Fruit fly (Drosophila melanogaster) whole organism, wandering third instar larva: Measurements from ENCODE around the gene CG4161.

Experiments
- Abd-B ChIP-seq: fragments of >200 bp; optimal IDR thresholded peaks from 2 replicates; lab custom pipeline; 2017; ENCODE audit warnings: missing biosample characterization, missing genetic modification characterization
- CG32264 ChIP-seq: fragments of 200-800 bp; sonication (Bioruptor generic); optimal IDR thresholded peaks from 2 replicates; lab custom pipeline; 2016; ENCODE audit warnings: missing biosample characterization, missing genetic modification characterization
- CG9705 ChIP-seq: fragments of 200-800 bp; sonication (Bioruptor generic); optimal IDR thresholded peaks from 2 replicates; lab custom pipeline; 2018; ENCODE audit warnings: missing biosample characterization, mild to moderate bottlenecking, missing genetic modification characterization
- CrebA ChIP-seq: fragments of 200-800 bp; sonication (Bioruptor generic); optimal IDR thresholded peaks from 2 replicates; lab custom pipeline; 2016; ENCODE audit warnings: missing biosample characterization, mild to moderate bottlenecking, missing genetic modification characterization, borderline replicate concordance
- Dfd ChIP-seq: fragments of >200 bp; optimal IDR thresholded peaks from 2 replicates; lab custom pipeline; 2017; ENCODE audit warnings: missing biosample characterization, missing genetic modification characterization
- Dif ChIP-seq: fragments of 200-275, 200-300 bp; sonication (Bioruptor generic); optimal IDR thresholded peaks from 2 replicates; lab custom pipeline; 2018; ENCODE audit warnings: missing biosample characterization, missing genetic modification characterization; ENCODE audit not compliant: partially characterized antibody
- GATAd ChIP-seq: sonication (Bioruptor generic); optimal IDR thresholded peaks from 2 replicates; lab custom pipeline; 2016; ENCODE audit warnings: missing biosample characterization, missing genetic modification characterization
- HLH106 ChIP-seq: fragments of 200-800 bp; optimal IDR thresholded peaks from 3 replicates; lab custom pipeline; 2019; ENCODE audit warnings: missing biosample characterization, mild to moderate bottlenecking, missing genetic modification characterization, moderate library complexity
- Hnf4 ChIP-seq: fragments of 200-800 bp; sonication (Bioruptor generic); optimal IDR thresholded peaks from 2 replicates; lab custom pipeline; 2016; ENCODE audit warnings: missing biosample characterization, mild to moderate bottlenecking, missing genetic modification characterization
- Hr78 ChIP-seq: fragments of >200 bp; optimal IDR thresholded peaks from 2 replicates; lab custom pipeline; 2017; ENCODE audit warnings: missing biosample characterization, missing genetic modification characterization
- Hr83 ChIP-seq: fragments of 200-300 bp; sonication (Bioruptor generic); optimal IDR thresholded peaks from 2 replicates; lab custom pipeline; 2016; ENCODE audit warnings: missing biosample characterization, mild to moderate bottlenecking, missing genetic modification characterization, moderate library complexity; ENCODE audit not compliant: poor library complexity, severe bottlenecking
- Jra ChIP-seq: sonication (Bioruptor generic); optimal IDR thresholded peaks from 2 replicates; lab custom pipeline; 2016; ENCODE audit warnings: missing biosample characterization, missing genetic modification characterization
- Mio ChIP-seq: sonication (Bioruptor generic); optimal IDR thresholded peaks from 2 replicates; lab custom pipeline; 2016; ENCODE audit warnings: missing biosample characterization, missing genetic modification characterization
- N ChIP-seq: fragments of >200 bp; optimal IDR thresholded peaks from 2 replicates; lab custom pipeline; 2018; ENCODE audit warnings: missing biosample characterization, missing external identifiers, missing genetic modification characterization
- OdsH ChIP-seq: fragments of 200-800 bp; sonication (Bioruptor generic); optimal IDR thresholded peaks from 2 replicates; lab custom pipeline; 2016; ENCODE audit warnings: missing biosample characterization, mild to moderate bottlenecking, missing genetic modification characterization
- Rel ChIP-seq, 2 experiments: fragments of 200-800 bp; sonication (Bioruptor generic) in 1 of 2; optimal IDR thresholded peaks; 2 replicates in 1 of 2; 3 replicates in 1 of 2; lab custom pipeline; 2016 to 2019; ENCODE audit warnings: mild to moderate bottlenecking in 2 of 2, missing biosample characterization in 2 of 2, missing genetic modification characterization in 2 of 2, moderate library complexity in 1 of 2
- Sp1 ChIP-seq: fragments of 200-800 bp; sonication (Bioruptor generic); optimal IDR thresholded peaks from 3 replicates; lab custom pipeline; 2019; ENCODE audit warnings: missing biosample characterization, mild to moderate bottlenecking, missing genetic modification characterization, moderate library complexity
- Vsx2 ChIP-seq: fragments of 200-300, 225-300 bp; sonication (Bioruptor generic); optimal IDR thresholded peaks from 2 replicates; lab custom pipeline; 2018; ENCODE audit warnings: missing biosample characterization, missing genetic modification characterization; ENCODE audit not compliant: partially characterized antibody
- br ChIP-seq: fragments of 200-800 bp; sonication (Bioruptor generic); optimal IDR thresholded peaks from 2 replicates; lab custom pipeline; 2016; ENCODE audit warnings: missing biosample characterization, missing genetic modification characterization
- brk ChIP-seq: fragments of 200-800 bp; sonication (Bioruptor generic); optimal IDR thresholded peaks from 2 replicates; lab custom pipeline; 2016; ENCODE audit warnings: missing biosample characterization, mild to moderate bottlenecking, missing genetic modification characterization
- dmrt93B ChIP-seq: fragments of 200-800 bp; sonication (Bioruptor generic); optimal IDR thresholded peaks from 2 replicates; lab custom pipeline; 2018; ENCODE audit warnings: missing biosample characterization, mild to moderate bottlenecking, missing genetic modification characterization
- dsf ChIP-seq: sonication (Bioruptor generic); optimal IDR thresholded peaks from 2 replicates; lab custom pipeline; 2016; ENCODE audit warnings: missing biosample characterization, missing genetic modification characterization, borderline replicate concordance
- ey ChIP-seq: fragments of 200-800 bp; sonication (Bioruptor generic); optimal IDR thresholded peaks from 2 replicates; lab custom pipeline; 2016; ENCODE audit warnings: missing biosample characterization, missing genetic modification characterization
- foxo ChIP-seq, 2 experiments: fragments of 200-800 bp; sonication (Bioruptor generic); optimal IDR thresholded peaks; 2 replicates in 1 of 2; 3 replicates in 1 of 2; lab custom pipeline; 2016 to 2017; ENCODE audit warnings: missing biosample characterization in 2 of 2, missing genetic modification characterization in 2 of 2
- fru ChIP-seq: fragments of 200-800 bp; sonication (Bioruptor generic); optimal IDR thresholded peaks from 3 replicates; lab custom pipeline; 2016; ENCODE audit warnings: missing biosample characterization, mild to moderate bottlenecking, missing genetic modification characterization
- h ChIP-seq: fragments of 200-800 bp; sonication (Bioruptor generic); optimal IDR thresholded peaks from 3 replicates; lab custom pipeline; 2016; ENCODE audit warnings: missing biosample characterization, mild to moderate bottlenecking, missing genetic modification characterization
- lola ChIP-seq: fragments of >200 bp; optimal IDR thresholded peaks from 2 replicates; lab custom pipeline; 2017; ENCODE audit warnings: missing biosample characterization, missing genetic modification characterization
- pan ChIP-seq: fragments of >200 bp; optimal IDR thresholded peaks from 2 replicates; lab custom pipeline; 2017
- psq ChIP-seq: fragments of 200-800 bp; sonication (Bioruptor generic); optimal IDR thresholded peaks from 3 replicates; lab custom pipeline; 2017; ENCODE audit warnings: missing biosample characterization, mild to moderate bottlenecking, missing genetic modification characterization, moderate library complexity
- rgr ChIP-seq: fragments of 200-800 bp; sonication (Bioruptor generic); optimal IDR thresholded peaks from 3 replicates; lab custom pipeline; 2016; ENCODE audit warnings: missing biosample characterization, mild to moderate bottlenecking, missing genetic modification characterization
- sage ChIP-seq: fragments of 200-800 bp; sonication (Bioruptor generic); optimal IDR thresholded peaks from 2 replicates; lab custom pipeline; 2016; ENCODE audit warnings: missing biosample characterization, mild to moderate bottlenecking, missing genetic modification characterization
- sv ChIP-seq: fragments of 200-800 bp; sonication (Bioruptor generic); optimal IDR thresholded peaks from 3 replicates; lab custom pipeline; 2016; ENCODE audit warnings: missing biosample characterization, missing genetic modification characterization
- tai ChIP-seq: sonication (Bioruptor generic); optimal IDR thresholded peaks from 2 replicates; lab custom pipeline; 2016; ENCODE audit warnings: missing biosample characterization, missing genetic modification characterization
- usp ChIP-seq: fragments of >200 bp; optimal IDR thresholded peaks from 2 replicates; lab custom pipeline; 2017; ENCODE audit warnings: missing biosample characterization, missing genetic modification characterization
- woc ChIP-seq: sonication (Bioruptor generic); optimal IDR thresholded peaks from 2 replicates; lab custom pipeline; 2016; ENCODE audit warnings: missing biosample characterization, mild to moderate bottlenecking, missing genetic modification characterization

CG4161 gene

DNA sequence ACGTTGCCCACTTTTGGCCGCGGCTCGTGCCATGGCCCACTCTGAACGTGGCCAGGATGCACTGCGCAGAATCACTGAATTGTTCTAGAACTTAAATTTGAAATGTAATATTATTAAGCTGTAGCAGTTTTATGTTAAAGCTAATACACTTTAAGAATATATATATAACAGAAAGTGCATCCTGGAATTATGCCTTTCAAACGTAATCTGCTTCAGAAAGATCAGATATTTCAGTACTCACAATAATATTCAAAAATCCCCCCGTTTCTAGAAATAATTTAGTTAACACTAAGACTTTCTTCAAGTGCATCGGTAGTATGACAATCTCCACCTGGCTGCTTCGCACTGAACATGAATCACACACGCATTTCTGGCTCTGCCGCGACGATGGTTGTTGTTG is 40.7 kb upstream of the CG4161 start:
- TF ChIP-seq rgr (GFP tag; lab: Kevin White, UChicago), result no peak
- no peak for TF ChIP-seq Mio
- TF ChIP-seq GATAd (GFP tag; lab: Kevin White, UChicago), result no peak
- no peak for TF ChIP-seq fru
- peak in 1 of 2 experiments; percentile 9 for TF ChIP-seq foxo (GFP tag; optimal IDR thresholded peaks at IDR 0.05; lab: Kevin White, UChicago)
- no peak for TF ChIP-seq Abd-B
- no peak for TF ChIP-seq Dfd (GFP tag; lab: Kevin White, UChicago)
- TF ChIP-seq Hr78 (GFP tag; lab: Kevin White, UChicago), result no peak

DNA sequence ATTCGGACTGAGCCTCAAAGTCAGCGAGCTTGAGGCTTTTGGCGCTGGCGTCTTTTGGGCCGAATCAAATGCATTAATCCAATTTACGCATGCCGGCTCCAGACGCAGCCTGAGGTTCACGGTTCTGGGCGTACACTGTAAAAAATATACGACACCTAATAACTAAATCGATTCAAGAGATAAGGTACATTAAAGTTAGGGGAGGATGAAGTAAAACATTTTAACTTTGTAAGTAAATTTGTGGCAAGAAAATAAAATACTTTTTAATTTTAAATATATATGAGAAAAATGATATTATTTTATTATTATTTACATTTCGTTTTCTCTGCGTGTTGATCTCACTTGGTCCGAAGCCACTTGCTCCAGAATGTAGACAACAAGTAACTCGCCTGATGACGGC is 36.3 kb upstream of the CG4161 start:
- TF ChIP-seq brk (GFP tag; lab: Kevin White, UChicago) (no peak), OdsH (peak; percentile 1), Hr78 (GFP tag; lab: Kevin White, UChicago) (no peak), Vsx2 (GFP tag; lab: Kevin White, UChicago) (no peak), Sp1 (GFP tag; lab: Kevin White, UChicago) (peak; percentile 25), GATAd (GFP tag; lab: Kevin White, UChicago) (no peak), ey (no peak), br (no peak), sv (GFP tag; lab: Kevin White, UChicago) (no peak), Hnf4 (no peak), fru (no peak), Rel (GFP tag; optimal IDR thresholded peaks at IDR 0.05; lab: Kevin White, UChicago) (no peak), Rel (tag; optimal IDR thresholded peaks at IDR 0.05; lab: Kevin White, UChicago) (no peak), sage (no peak), HLH106 (tag; lab: Kevin White, UChicago) (peak; percentile 32), dmrt93B (GFP tag; lab: Kevin White, UChicago) (peak; percentile 6), pan (lab: Kevin White, UChicago) (no peak), usp (no peak), Jra (GFP tag; lab: Kevin White, UChicago) (no peak), psq (peak; percentile 6), lola (GFP tag; lab: Kevin White, UChicago) (no peak), woc (GFP tag; lab: Kevin White, UChicago) (no peak), N (no peak), foxo (GFP tag; optimal IDR thresholded peaks at IDR 0.05; lab: Kevin White, UChicago) (peak in 1 of 2 experiments; percentile 29), Abd-B (no peak), Dif (GFP tag; lab: Kevin White, UChicago) (no peak), Mio (no peak), CrebA (GFP tag; lab: Kevin White, UChicago) (no peak)

- TF ChIP-seq lola (GFP tag; lab: Kevin White, UChicago) (no peak), Hr83 (GFP tag; lab: Kevin White, UChicago) (no peak), fru (no peak), h (GFP tag; lab: Kevin White, UChicago) (no peak)
- TF ChIP-seq, all 38 proteins: peak for 0
These were observed 32.7 kb upstream of the CG4161 start for dm6 chr2L:15400306-15400851.

DNA sequence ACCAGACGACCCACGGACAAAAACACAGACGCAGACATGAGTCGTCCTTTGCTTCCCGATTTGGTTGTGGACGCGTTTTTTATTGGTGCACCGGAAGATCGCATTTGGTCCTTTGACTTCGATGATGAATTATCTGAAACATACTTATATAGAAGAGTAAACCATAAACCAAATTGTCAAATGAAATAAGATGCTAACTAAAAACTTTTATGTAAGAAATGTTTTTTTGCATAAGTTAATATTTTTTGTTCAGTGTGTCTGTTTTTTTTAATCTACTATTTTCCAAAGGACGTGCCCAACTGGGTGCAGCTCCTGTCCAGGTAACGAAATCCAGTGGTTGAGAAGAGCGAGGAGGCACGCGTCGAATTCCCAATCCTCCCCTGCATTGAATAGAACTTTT is 31.2 kb upstream of the CG4161 start:
- TF ChIP-seq psq, result no peak
- no peak for TF ChIP-seq CG32264 (GFP tag; lab: Kevin White, UChicago)
- peak; percentile 22 for TF ChIP-seq woc (GFP tag; lab: Kevin White, UChicago)
- TF ChIP-seq Jra (GFP tag; lab: Kevin White, UChicago), result no peak
- no peak for TF ChIP-seq tai (GFP tag; lab: Kevin White, UChicago)
- TF ChIP-seq fru, result peak; percentile 54
- TF ChIP-seq CrebA (GFP tag; lab: Kevin White, UChicago), result no peak
- TF ChIP-seq rgr (GFP tag; lab: Kevin White, UChicago), result no peak
- TF ChIP-seq Dif (GFP tag; lab: Kevin White, UChicago), result no peak
- no peak for TF ChIP-seq Rel (GFP tag; optimal IDR thresholded peaks at IDR 0.05; lab: Kevin White, UChicago)
- TF ChIP-seq Rel (tag; optimal IDR thresholded peaks at IDR 0.05; lab: Kevin White, UChicago), result no peak
- TF ChIP-seq h (GFP tag; lab: Kevin White, UChicago), result peak; percentile 52
- TF ChIP-seq usp, result no peak
- no peak for TF ChIP-seq N
- peak; percentile 7 for TF ChIP-seq brk (GFP tag; lab: Kevin White, UChicago)
- peak in 1 of 2 experiments; percentile 55 for TF ChIP-seq foxo (GFP tag; optimal IDR thresholded peaks at IDR 0.05; lab: Kevin White, UChicago)
- TF ChIP-seq br, result no peak
- TF ChIP-seq pan (lab: Kevin White, UChicago), result no peak
- no peak for TF ChIP-seq Vsx2 (GFP tag; lab: Kevin White, UChicago)
- TF ChIP-seq OdsH, result peak; percentile 3
- no peak for TF ChIP-seq sv (GFP tag; lab: Kevin White, UChicago)
- no peak for TF ChIP-seq Hr83 (GFP tag; lab: Kevin White, UChicago)
- TF ChIP-seq CG9705 (GFP tag; lab: Kevin White, UChicago), result no peak
- TF ChIP-seq Hr78 (GFP tag; lab: Kevin White, UChicago), result no peak
- TF ChIP-seq ey, result peak; percentile 15
- TF ChIP-seq Abd-B, result no peak
- no peak for TF ChIP-seq sage
- TF ChIP-seq HLH106 (tag; lab: Kevin White, UChicago), result peak; percentile 37
- no peak for TF ChIP-seq dsf (GFP tag; lab: Kevin White, UChicago)
- peak; percentile 18 for TF ChIP-seq Sp1 (GFP tag; lab: Kevin White, UChicago)
